Worm (Caenorhabditis elegans): Measurements from ENCODE around the gene nhr-222.

ce11 chrV:3535260-3535659 is 8.0 kb downstream of the nhr-222 start, which contains the start of gene nhr-221:
- TF ChIP-seq ceh-2 (tag; optimal IDR thresholded peaks at IDR 0.05) (no peak), mec-3 (tag; optimal IDR thresholded peaks at IDR 0.05; ENCODE audit: borderline replicate concordance) (no peak), dve-1 (tag; optimal IDR thresholded peaks at IDR 0.05) (no peak), ets-4 (tag; optimal IDR thresholded peaks at IDR 0.05) (no peak), tbx-2 (tag; optimal IDR thresholded peaks at IDR 0.05) (no peak), ama-1 (optimal IDR thresholded peaks at IDR 0.05) (no peak), ceh-9 (tag; optimal IDR thresholded peaks at IDR 0.05) (no peak), ceh-34 (tag; optimal IDR thresholded peaks at IDR 0.05) (no peak)
